Fruit fly (Drosophila melanogaster): ENCODE data around the gene fon.

DNA sequence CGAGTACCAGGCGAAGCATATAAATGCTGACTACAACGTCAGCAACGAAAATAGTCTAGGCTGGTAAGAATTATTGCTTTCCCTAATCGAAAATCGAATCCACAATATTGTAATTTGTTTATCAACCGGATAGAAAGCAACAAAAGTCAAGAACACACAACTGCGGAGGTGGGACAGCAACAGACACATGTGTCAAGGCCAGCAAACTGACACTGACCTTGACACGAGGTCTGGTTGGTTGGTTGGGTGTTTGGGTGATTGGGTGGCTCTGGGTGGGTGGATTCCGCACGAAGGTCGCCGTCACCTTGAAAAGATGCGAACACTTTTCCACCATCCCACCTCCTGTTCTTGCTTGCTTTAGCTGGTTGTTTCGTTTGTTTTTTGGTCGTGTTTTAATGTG lies 16.7 kb upstream of the fon start:
- TF ChIP-seq ovo (GFP tag; optimal IDR thresholded peaks at IDR 0.05) (no peak), bab1 (GFP tag; optimal IDR thresholded peaks at IDR 0.05) (no peak), cic (GFP tag; optimal IDR thresholded peaks at IDR 0.05) (no peak), CG14711 (tag; optimal IDR thresholded peaks at IDR 0.05) (no peak), kay (GFP tag; ENCODE audit: borderline replicate concordance) (no peak)
